Worm (Caenorhabditis elegans) whole organism, L4/young adult: ENCODE measurements around the gene F59A6.2.
A peak's percentile ranks its signal among the peaks of the same experiment; 100 is the strongest.

ENCODE experiments used
- dao-5 ChIP-seq: sonication (generic microtip); optimal IDR thresholded peaks from 2 replicates; lab custom pipeline; 2016; ENCODE audit warnings: missing genotype, missing genetic modification characterization, moderate library complexity, missing compliant biosample characterization
- him-1 ChIP-seq: sonication (generic microtip); optimal IDR thresholded peaks from 2 replicates; lab custom pipeline; 2016; ENCODE audit warnings: missing genotype, missing genetic modification reagents, missing genetic modification characterization, missing compliant biosample characterization

DNA sequence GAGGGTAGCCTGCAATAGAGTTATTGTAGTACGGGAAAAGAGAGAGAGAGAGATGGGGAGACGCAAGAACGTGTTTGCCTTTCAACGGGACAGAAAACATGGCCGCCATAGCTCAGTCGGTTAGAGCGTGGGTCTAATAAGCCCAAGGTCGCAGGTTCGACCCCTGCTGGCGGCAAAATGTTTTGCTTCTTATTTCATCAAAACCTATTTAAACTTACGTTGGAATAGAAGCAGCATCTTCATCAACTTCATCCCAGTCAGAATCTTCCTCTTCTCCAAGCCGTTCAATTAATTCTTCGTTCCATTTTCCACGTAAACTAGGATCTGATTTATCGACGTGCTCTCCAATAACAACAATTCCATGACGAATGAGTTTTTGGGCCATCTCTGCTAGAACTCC lies 18.2 kb downstream of the F59A6.2 start:
- TF ChIP-seq dao-5 (tag; lab: Kevin White, UChicago), result peak; percentile 59
- peak; percentile 54 for TF ChIP-seq him-1
